Worm (Caenorhabditis elegans) whole organism, L4 larva: ENCODE results near the gene EGAP1.1.
A peak's percentile ranks its signal among the peaks of the same experiment; 100 is the strongest.

Source experiments
- D1046.2 ChIP-seq: fragments of 200-800 bp; sonication (Bioruptor generic); IDR thresholded peaks from 2 replicates; pipeline ENCODE4 v1.3.6; 2022; ENCODE audit warnings: missing genetic modification characterization, missing compliant biosample characterization
- T26A8.4 ChIP-seq: fragments of 200-800 bp; sonication (Bioruptor generic); IDR thresholded peaks from 2 replicates; pipeline ENCODE4 v1.3.6; 2022; ENCODE audit warnings: missing genetic modification characterization, missing compliant biosample characterization
- Y75B8A.6 ChIP-seq: fragments of 200-800 bp; sonication (Bioruptor generic); IDR thresholded peaks from 2 replicates; pipeline ENCODE4 v1.3.6; 2022; ENCODE audit warnings: missing genetic modification reagents, missing genetic modification characterization, missing compliant biosample characterization
- aha-1 ChIP-seq: fragments of 150-350 bp; peaks from one replicate; lab custom pipeline; 2014; ENCODE audit warnings: missing biosample characterization, missing genetic modification characterization
- ama-1 ChIP-seq: fragments of 150-350 bp; optimal IDR thresholded peaks from 2 replicates; lab custom pipeline; 2014; ENCODE audit warnings: inconsistent platforms, mixed read lengths
- arid-1 ChIP-seq: fragments of 200-800 bp; sonication (Bioruptor generic); conservative IDR thresholded peaks from 2 replicates; pipeline ENCODE4 v1.3.6; 2022; ENCODE audit warnings: missing genetic modification reagents, missing genetic modification characterization, missing compliant biosample characterization
- ceh-32 ChIP-seq: sonication (generic microtip); optimal IDR thresholded peaks from 2 replicates; lab custom pipeline; 2016; ENCODE audit warnings: mild to moderate bottlenecking, missing genetic modification characterization, missing compliant biosample characterization; ENCODE audit not compliant: poor library complexity
- ceh-44 ChIP-seq: fragments of 200-800 bp; sonication (Bioruptor generic); IDR thresholded peaks from 2 replicates; pipeline ENCODE4 v1.3.6; 2022; ENCODE audit warnings: missing genetic modification reagents, missing genetic modification characterization, missing compliant biosample characterization
- ceh-82 ChIP-seq: sonication (generic microtip); optimal IDR thresholded peaks from 2 replicates; lab custom pipeline; 2017; ENCODE audit warnings: missing biosample characterization, missing genetic modification characterization
- ces-1 ChIP-seq: fragments of 150-350 bp; sonication (generic microtip); optimal IDR thresholded peaks from 4 replicates; lab custom pipeline; 2014; ENCODE audit warnings: missing biosample characterization, missing genetic modification reagents, missing genetic modification characterization
- daf-16 ChIP-seq, 3 experiments: sonication (generic microtip); optimal IDR thresholded peaks; 2 replicates each; lab custom pipeline; 2016 to 2017; ENCODE audit warnings: missing genetic modification characterization in 3 of 3, missing genetic modification reagents in 3 of 3, mild to moderate bottlenecking in 2 of 3, missing compliant biosample characterization in 2 of 3, missing biosample characterization in 1 of 3, moderate library complexity in 1 of 3
- dmd-6 ChIP-seq: fragments of 200-800 bp; sonication (Bioruptor generic); IDR thresholded peaks from 2 replicates; pipeline ENCODE4 v1.3.6; 2022; ENCODE audit warnings: missing genetic modification reagents, missing genetic modification characterization, missing compliant biosample characterization
- dmd-9 ChIP-seq: fragments of 200-800 bp; sonication (Bioruptor generic); IDR thresholded peaks from 2 replicates; pipeline ENCODE4 v1.3.6; 2022; ENCODE audit warnings: missing genetic modification reagents, missing genetic modification characterization, missing compliant biosample characterization
- dve-1 ChIP-seq: sonication (generic microtip); optimal IDR thresholded peaks from 2 replicates; lab custom pipeline; 2017; ENCODE audit warnings: antibody characterized with exemption, mild to moderate bottlenecking, missing genetic modification characterization, missing compliant biosample characterization; ENCODE audit not compliant: insufficient read depth
- hlh-11 ChIP-seq: fragments of 200-800 bp; sonication (Bioruptor generic); optimal IDR thresholded peaks from 2 replicates; lab custom pipeline; 2018; ENCODE audit warnings: mild to moderate bottlenecking, missing genetic modification characterization, missing compliant biosample characterization
- hlh-30 ChIP-seq: sonication (generic microtip); optimal IDR thresholded peaks from 2 replicates; lab custom pipeline; 2017; ENCODE audit warnings: antibody characterized with exemption, mild to moderate bottlenecking, missing genetic modification characterization, missing compliant biosample characterization; ENCODE audit not compliant: insufficient read depth
- hmg-1.1 ChIP-seq: fragments of 200-800 bp; sonication (Bioruptor generic); IDR thresholded peaks from 2 replicates; pipeline ENCODE4 v1.3.6; 2022; ENCODE audit warnings: missing genetic modification reagents, missing genetic modification characterization, missing compliant biosample characterization
- lin-1 ChIP-seq: fragments of 200-800 bp; sonication (Bioruptor generic); IDR thresholded peaks from 2 replicates; pipeline ENCODE4 v1.3.6; 2022; ENCODE audit warnings: missing genetic modification reagents, missing genetic modification characterization, missing compliant biosample characterization
- lin-13 ChIP-seq: fragments of 150-350 bp; optimal IDR thresholded peaks from 2 replicates; lab custom pipeline; 2014; ENCODE audit warnings: missing biosample characterization, missing genetic modification reagents, missing genetic modification characterization
- lsy-2 ChIP-seq, 2 experiments: fragments of 150-350 bp in 1 of 2; sonication (generic microtip) in 1 of 2; optimal IDR thresholded peaks; 2 replicates each; lab custom pipeline; 2014 to 2017; ENCODE audit warnings: missing biosample characterization in 2 of 2, missing genetic modification characterization in 2 of 2
- mdl-1 ChIP-seq, 2 experiments: fragments of 150-350 bp in 1 of 2; sonication (generic microtip) in 1 of 2; optimal IDR thresholded peaks; 2 replicates each; lab custom pipeline; 2014 to 2017; ENCODE audit warnings: missing biosample characterization in 2 of 2, missing genetic modification characterization in 2 of 2
- mes-2 ChIP-seq: sonication (generic microtip); optimal IDR thresholded peaks from 2 replicates; lab custom pipeline; 2016; ENCODE audit warnings: missing genotype, mild to moderate bottlenecking, missing genetic modification characterization, missing compliant biosample characterization; ENCODE audit not compliant: poor library complexity, severe bottlenecking
- nhr-237 ChIP-seq: sonication (generic microtip); optimal IDR thresholded peaks from 2 replicates; lab custom pipeline; 2017; ENCODE audit warnings: missing biosample characterization, missing genetic modification characterization
- nhr-28 ChIP-seq: fragments of 150-350 bp; optimal IDR thresholded peaks from 2 replicates; lab custom pipeline; 2014; ENCODE audit warnings: missing biosample characterization, missing genetic modification characterization
- nhr-48 ChIP-seq: sonication (generic microtip); optimal IDR thresholded peaks from 2 replicates; lab custom pipeline; 2016; ENCODE audit warnings: mild to moderate bottlenecking, missing genetic modification characterization, missing compliant biosample characterization
- php-3 ChIP-seq: fragments of 200-800 bp; sonication (Bioruptor generic); IDR thresholded peaks from 2 replicates; pipeline ENCODE4 v1.3.6; 2022; ENCODE audit warnings: missing genetic modification reagents, missing genetic modification characterization, missing compliant biosample characterization
- pqm-1 ChIP-seq: sonication (generic microtip); optimal IDR thresholded peaks from 2 replicates; lab custom pipeline; 2017; ENCODE audit warnings: missing biosample characterization, missing genetic modification characterization
- snpc-1.2 ChIP-seq: fragments of 200-800 bp; sonication (Bioruptor generic); IDR thresholded peaks from 2 replicates; pipeline ENCODE4 v1.3.6; 2022; ENCODE audit warnings: missing genetic modification reagents, missing genetic modification characterization, missing compliant biosample characterization
- spr-1 ChIP-seq: sonication (generic microtip); optimal IDR thresholded peaks from 2 replicates; lab custom pipeline; 2016; ENCODE audit warnings: mild to moderate bottlenecking, missing genetic modification characterization, missing compliant biosample characterization
- tag-97 ChIP-seq: fragments of 200-800 bp; sonication (Bioruptor generic); IDR thresholded peaks from 2 replicates; pipeline ENCODE4 v1.3.6; 2022; ENCODE audit warnings: missing genetic modification characterization, missing compliant biosample characterization
- unc-62 ChIP-seq, 3 experiments: fragments of 150-350 bp in 1 of 3; sonication (generic microtip); optimal IDR thresholded peaks in 2 of 3; peaks in 1 of 3; 1 replicate in 1 of 3; 2 replicates in 2 of 3; lab custom pipeline; 2014 to 2017; ENCODE audit warnings: missing biosample characterization in 3 of 3, missing genetic modification characterization in 3 of 3, missing genetic modification reagents in 3 of 3, missing genotype in 1 of 3
- vab-7 ChIP-seq: fragments of 200-800 bp; sonication (Bioruptor generic); IDR thresholded peaks from 2 replicates; pipeline ENCODE4 v1.3.6; 2022; ENCODE audit warnings: missing genetic modification reagents, missing genetic modification characterization, missing compliant biosample characterization
- zag-1 ChIP-seq: fragments of 150-350 bp; optimal IDR thresholded peaks from 2 replicates; lab custom pipeline; 2014; ENCODE audit warnings: missing biosample characterization, missing genetic modification characterization
- zfp-3 ChIP-seq: fragments of 200-800 bp; sonication (Bioruptor generic); conservative IDR thresholded peaks from 2 replicates; pipeline ENCODE4 v1.3.6; 2022; ENCODE audit warnings: missing genetic modification reagents, missing genetic modification characterization, missing compliant biosample characterization

EGAP1.1 gene

DNA sequence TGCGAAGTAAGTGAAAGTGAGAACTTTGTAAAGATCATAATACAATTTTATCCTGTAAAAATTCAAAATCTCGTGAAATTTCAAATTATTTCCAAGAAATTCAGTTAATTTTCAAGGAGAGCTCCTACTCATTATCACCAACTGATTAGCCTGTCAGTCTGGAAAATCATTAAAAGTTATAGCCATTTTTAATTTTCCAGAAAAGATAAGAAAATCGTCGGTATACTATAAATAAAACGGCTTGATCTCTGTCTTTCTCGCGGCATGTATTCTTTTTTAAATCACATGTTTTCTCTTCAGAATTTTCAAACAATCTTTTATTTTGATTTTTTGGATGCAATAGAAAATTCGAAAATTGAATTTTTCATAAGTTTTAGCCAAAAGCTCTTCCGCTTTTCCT lies 12.0 kb upstream of the EGAP1.1 start:
- TF ChIP-seq D1046.2 (GFP tag; lab: Robert Waterston, UW) (no peak), lin-13 (GFP tag; lab: Kevin White, UChicago) (no peak), php-3 (GFP tag; lab: Robert Waterston, UW) (peak; percentile 60; the same call in 1 of the 2 replicates), dve-1 (tag; lab: Kevin White, UChicago) (peak; percentile 43), dmd-6 (GFP tag; lab: Robert Waterston, UW) (peak; percentile 32; the same call in 1 of the 2 replicates), nhr-48 (tag; lab: Kevin White, UChicago) (no peak), dmd-9 (GFP tag; lab: Robert Waterston, UW) (no peak), hlh-11 (no peak)

DNA sequence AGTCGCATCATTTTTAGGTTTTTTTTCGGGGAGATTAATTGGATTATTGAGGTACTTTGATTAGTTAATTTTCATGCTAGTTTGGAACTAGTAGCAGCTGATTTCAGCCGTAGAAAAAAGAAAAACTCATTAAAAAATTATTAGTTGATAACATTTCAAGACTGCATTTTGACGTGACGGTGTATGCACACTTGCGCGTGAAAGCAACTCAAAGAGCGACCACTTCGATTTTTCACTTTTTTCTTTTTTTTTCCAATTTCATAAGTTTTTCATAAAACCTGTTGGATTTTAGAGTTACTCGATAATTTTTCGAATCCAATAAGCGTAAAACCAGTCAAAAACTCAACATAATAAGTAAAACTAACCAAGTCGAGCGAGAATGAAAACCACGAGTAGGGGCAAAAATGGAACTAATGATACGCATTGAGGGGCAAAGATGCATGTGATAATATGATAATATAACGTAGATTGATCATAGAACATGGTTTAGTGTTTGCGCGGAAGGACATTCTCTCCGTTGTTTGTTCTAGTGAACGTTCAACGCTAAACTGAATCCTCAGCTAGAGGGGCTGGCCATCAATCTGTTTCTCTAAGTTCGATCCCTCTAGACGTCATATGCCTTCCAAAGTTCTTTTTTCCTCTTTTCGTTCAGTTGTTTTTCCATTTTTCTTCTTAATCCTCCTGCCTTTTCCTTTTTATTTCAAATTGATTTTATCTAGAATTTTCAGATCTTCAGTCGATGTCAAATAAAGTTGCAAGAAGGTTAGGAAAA lies 11.3 kb upstream of the EGAP1.1 start, which contains the start of the genes F25B5.6 and F25B5.3:
TSS of gene F25B5.6 (minus strand) at position 572 of the 772 bp plus-strand sequence.
TSS of gene F25B5.3 (plus strand) at position 722 of the 772 bp plus-strand sequence.
- TF ChIP-seq zfp-3 (GFP tag; lab: Robert Waterston, UW) (no peak), Y75B8A.6 (GFP tag; lab: Robert Waterston, UW) (no peak), hlh-30 (tag; lab: Kevin White, UChicago) (peak; percentile 76), aha-1 (tag; lab: Kevin White, UChicago) (peak; percentile 75), pqm-1 (tag; lab: Kevin White, UChicago) (no peak), ces-1 (no peak), lsy-2 (tag; optimal IDR thresholded peaks at IDR 0.05; lab: Kevin White, UChicago) (peak in 1 of 2 experiments; percentile 21), spr-1 (no peak), ama-1 (lab: Kevin White, UChicago) (no peak), arid-1 (GFP tag; lab: Robert Waterston, UW) (0 out of 2 replicates have a peak, but pooled peaks have one; percentile 7), dve-1 (tag; lab: Kevin White, UChicago) (peak; percentile 8), nhr-28 (peak; percentile 57), unc-62 (GFP tag; optimal IDR thresholded peaks at IDR 0.05 in 1 of 2; lab: Kevin White, UChicago) (peak in 1 of 2 experiments; percentile 68), unc-62 (tag; optimal IDR thresholded peaks at IDR 0.05; lab: Kevin White, UChicago) (no peak), mdl-1 (tag; optimal IDR thresholded peaks at IDR 0.05; lab: Kevin White, UChicago) (peak in 1 of 2 experiments; percentile 69), hlh-11 (peak; percentile 44), mes-2 (peak; percentile 40), hmg-1.1 (GFP tag; lab: Robert Waterston, UW) (no peak), daf-16 (GFP tag; optimal IDR thresholded peaks at IDR 0.05; lab: Kevin White, UChicago) (no peak), daf-16 (tag; optimal IDR thresholded peaks at IDR 0.05; lab: Kevin White, UChicago) (peak; percentile 13)

DNA sequence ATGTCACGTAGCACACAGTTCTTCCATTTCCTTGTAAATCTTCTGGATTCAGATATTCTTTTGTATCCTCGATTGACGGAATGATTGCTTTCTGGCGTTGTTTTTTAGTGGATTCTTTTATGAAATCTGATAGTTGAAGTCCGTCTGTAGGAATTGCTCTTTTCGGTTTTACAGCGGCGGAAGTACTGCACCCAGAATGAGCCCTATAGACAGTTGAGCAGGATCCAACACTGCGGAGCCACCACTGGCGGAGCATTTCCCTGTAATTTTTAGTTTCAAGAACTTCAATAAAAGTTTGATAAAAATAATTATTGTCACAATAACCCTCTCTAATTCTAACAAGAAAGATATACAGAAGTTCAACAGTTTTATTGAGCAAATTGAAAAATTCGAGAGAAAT lies 8.8 kb upstream of the EGAP1.1 start, which contains the start of gene F25B5.5:
TSS of gene F25B5.5 (minus strand) at position 260 of the 400 bp plus-strand sequence.
- TF ChIP-seq ceh-82 (no peak), php-3 (GFP tag; lab: Robert Waterston, UW) (0 out of 2 replicates have a peak, but pooled peaks have one; percentile 14), tag-97 (no peak), snpc-1.2 (GFP tag; lab: Robert Waterston, UW) (0 out of 2 replicates have a peak, but pooled peaks have one; percentile 29), zag-1 (no peak), vab-7 (GFP tag; lab: Robert Waterston, UW) (no peak), T26A8.4 (GFP tag; lab: Robert Waterston, UW) (peak; percentile 65; the same call in 1 of the 2 replicates), lin-1 (GFP tag; lab: Robert Waterston, UW) (0 out of 2 replicates have a peak, but pooled peaks have one; percentile 13), zfp-3 (GFP tag; lab: Robert Waterston, UW) (peak; percentile 81), D1046.2 (GFP tag; lab: Robert Waterston, UW) (no peak), ceh-44 (GFP tag; lab: Robert Waterston, UW) (no peak), nhr-237 (no peak), ceh-32 (tag; lab: Kevin White, UChicago) (no peak)
- TF ChIP-seq, all 104 proteins: peak for 5
